Worm (Caenorhabditis elegans) whole organism, young adult: Measurements from ENCODE around the gene F25D1.3.

ENCODE experiments used
- B0035.1 ChIP-seq: sonication (generic microtip); optimal IDR thresholded peaks from 2 replicates; lab custom pipeline; 2016; ENCODE audit warnings: missing genetic modification characterization, mild to moderate bottlenecking, missing compliant biosample characterization, missing genotype, missing genetic modification reagents
- F55B11.4 ChIP-seq: sonication (generic microtip); optimal IDR thresholded peaks from 2 replicates; lab custom pipeline; 2016; ENCODE audit warnings: missing compliant biosample characterization, missing genetic modification characterization, borderline replicate concordance; ENCODE audit not compliant: insufficient read depth
- Y95B8A.8 ChIP-seq: fragments of 200-800 bp; sonication (Bioruptor generic); IDR thresholded peaks from 2 replicates; pipeline ENCODE4 v1.3.6; 2022; ENCODE audit warnings: missing genetic modification reagents, missing genetic modification characterization, missing compliant biosample characterization
- dpl-1 ChIP-seq: fragments of 150-350 bp; optimal IDR thresholded peaks from 2 replicates; lab custom pipeline; 2014; ENCODE audit warnings: missing biosample characterization, missing genetic modification reagents, missing genetic modification characterization
- lag-1 ChIP-seq: fragments of 200-800 bp; sonication (Bioruptor generic); IDR thresholded peaks from 2 replicates; pipeline ENCODE4 v1.3.6; 2022; ENCODE audit warnings: missing genetic modification reagents, missing genetic modification characterization, missing compliant biosample characterization
- mxl-1 ChIP-seq: sonication (generic microtip); optimal IDR thresholded peaks from 2 replicates; lab custom pipeline; 2016; ENCODE audit warnings: missing genetic modification characterization, missing compliant biosample characterization
- nfya-1 ChIP-seq: sonication (generic microtip); optimal IDR thresholded peaks from 2 replicates; lab custom pipeline; 2017; ENCODE audit warnings: antibody characterized with exemption, missing compliant biosample characterization, missing genetic modification characterization, borderline replicate concordance; ENCODE audit not compliant: insufficient read depth
- repo-1 ChIP-seq: sonication (generic microtip); optimal IDR thresholded peaks from 2 replicates; lab custom pipeline; 2017; ENCODE audit warnings: mild to moderate bottlenecking, missing genetic modification characterization, missing compliant biosample characterization
- unc-130 ChIP-seq: sonication (generic microtip); optimal IDR thresholded peaks from 2 replicates; lab custom pipeline; 2016; ENCODE audit warnings: missing genetic modification reagents, missing genetic modification characterization, missing compliant biosample characterization

DNA sequence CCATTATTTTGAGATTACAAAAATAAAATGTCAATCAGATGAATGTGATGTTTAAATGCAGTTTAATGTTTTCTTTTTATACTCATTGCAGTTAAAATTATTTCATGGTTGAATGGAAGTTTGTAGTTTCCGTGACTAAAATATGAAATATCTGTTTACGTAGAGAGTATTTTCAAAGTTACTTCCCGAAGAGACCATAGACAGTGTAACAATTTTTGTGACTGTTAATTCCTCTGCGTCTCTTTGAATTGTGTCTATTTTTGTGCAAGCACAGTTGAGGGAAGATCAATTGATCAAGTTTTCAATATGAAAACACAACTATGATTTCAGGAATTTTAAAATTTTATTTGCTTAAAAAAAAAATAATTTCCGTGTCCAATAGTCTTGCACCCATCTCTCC lies 18.2 kb downstream of the F25D1.3 start, which contains the start of gene F25D1.5:
- no peak for TF ChIP-seq repo-1 (tag; lab: Kevin White, UChicago)
- TF ChIP-seq F55B11.4 (tag; lab: Kevin White, UChicago) = no peak
- TF ChIP-seq unc-130 (GFP tag; lab: Kevin White, UChicago) = no peak
- TF ChIP-seq lag-1 (GFP tag; lab: Robert Waterston, UW) = no peak
- TF ChIP-seq mxl-1 (tag; lab: Kevin White, UChicago) = no peak
- no peak for TF ChIP-seq dpl-1
- TF ChIP-seq Y95B8A.8 = no peak
- TF ChIP-seq B0035.1 (tag; lab: Kevin White, UChicago) = no peak
- no peak for TF ChIP-seq nfya-1 (tag; lab: Kevin White, UChicago)
